Worm (Caenorhabditis elegans) whole organism, young adult: Measurements from ENCODE around the gene srj-37.

Experiments used
- F39B2.1 ChIP-seq: fragments of 200-800 bp; sonication (Bioruptor generic); IDR thresholded peaks from 2 replicates; pipeline ENCODE4 v1.3.6; 2022; ENCODE audit warnings: missing genetic modification reagents, missing genetic modification characterization, missing compliant biosample characterization
- F52B5.7 ChIP-seq: sonication (generic microtip); optimal IDR thresholded peaks from 2 replicates; lab custom pipeline; 2016; ENCODE audit warnings: mild to moderate bottlenecking, missing genetic modification characterization, missing compliant biosample characterization
- Y79H2A.3 ChIP-seq: fragments of 200-800 bp; sonication (Bioruptor generic); conservative IDR thresholded peaks from 2 replicates; pipeline ENCODE4 v1.3.6; 2022; ENCODE audit warnings: missing genetic modification reagents, missing genetic modification characterization, missing compliant biosample characterization
- ama-1 ChIP-seq, 3 experiments: fragments of 150-350 bp in 1 of 3; sonication (generic microtip) in 2 of 3; optimal IDR thresholded peaks; 2 replicates each; lab custom pipeline; 2014 to 2018; ENCODE audit warnings: missing biosample characterization in 2 of 3, missing genetic modification characterization in 2 of 3, missing genetic modification reagents in 2 of 3
- aptf-2 ChIP-seq: fragments of 200-800 bp; sonication (Bioruptor generic); conservative IDR thresholded peaks from 2 replicates; pipeline ENCODE4 v1.3.6; 2022; ENCODE audit warnings: missing genetic modification reagents, missing genetic modification characterization, missing compliant biosample characterization
- efl-1 ChIP-seq: fragments of 150-350 bp; optimal IDR thresholded peaks from 2 replicates; lab custom pipeline; 2014; ENCODE audit warnings: missing biosample characterization, missing genetic modification reagents, missing genetic modification characterization
- him-1 ChIP-seq: sonication (generic microtip); optimal IDR thresholded peaks from 2 replicates; lab custom pipeline; 2016; ENCODE audit warnings: missing genotype, missing genetic modification reagents, missing genetic modification characterization, missing compliant biosample characterization
- let-526 ChIP-seq: fragments of 200-800 bp; sonication (Bioruptor generic); IDR thresholded peaks from 2 replicates; pipeline ENCODE4 v1.3.6; 2022; ENCODE audit warnings: missing genetic modification reagents, missing genetic modification characterization, missing compliant biosample characterization
- lsl-1 ChIP-seq: fragments of 200-800 bp; sonication (Bioruptor generic); optimal IDR thresholded peaks from 2 replicates; lab custom pipeline; 2018; ENCODE audit warnings: mild to moderate bottlenecking, missing genetic modification characterization, moderate library complexity, missing compliant biosample characterization
- mxl-1 ChIP-seq: sonication (generic microtip); optimal IDR thresholded peaks from 2 replicates; lab custom pipeline; 2016; ENCODE audit warnings: missing genetic modification characterization, missing compliant biosample characterization
- snpc-4 ChIP-seq, 5 experiments: fragments of 150-350 bp in 1 of 5; sonication (generic microtip) in 4 of 5; optimal IDR thresholded peaks; 2 replicates each; lab custom pipeline; 2014 to 2018; ENCODE audit warnings: missing genetic modification characterization in 5 of 5, missing biosample characterization in 3 of 5, antibody characterized with exemption in 2 of 5, mild to moderate bottlenecking in 2 of 5, missing compliant biosample characterization in 2 of 5, missing genotype in 2 of 5, moderate library complexity in 2 of 5, missing genetic modification reagents in 1 of 5
- xnd-1 ChIP-seq: sonication (generic microtip); optimal IDR thresholded peaks from 2 replicates; lab custom pipeline; 2016; ENCODE audit warnings: missing genotype, missing genetic modification reagents, missing genetic modification characterization, missing compliant biosample characterization
- zfh-2 ChIP-seq: fragments of 200-800 bp; sonication (Bioruptor generic); conservative IDR thresholded peaks from 2 replicates; pipeline ENCODE4 v1.3.6; 2022; ENCODE audit warnings: missing genetic modification reagents, missing genetic modification characterization, missing compliant biosample characterization

DNA sequence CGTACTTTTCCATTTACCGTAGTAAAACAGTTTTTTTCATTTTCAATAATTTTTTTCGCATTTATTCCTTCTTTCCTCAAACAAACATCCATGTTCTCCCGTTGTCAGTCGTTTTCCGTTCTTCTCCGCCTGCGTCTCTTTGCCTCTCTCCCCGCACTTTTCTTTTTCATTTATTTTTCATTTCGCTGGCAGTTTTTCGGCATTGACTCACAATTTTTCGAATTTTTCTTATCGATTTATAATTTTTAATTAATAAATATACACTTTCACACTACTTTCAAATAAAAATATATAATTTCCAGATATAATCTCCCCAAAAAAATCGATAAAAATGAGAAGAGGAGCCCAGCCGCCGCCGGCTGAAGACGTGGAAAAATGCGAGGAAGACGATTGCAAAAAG, 49.0 kb downstream of the srj-37 start, which contains the start of gene H25P19.1:
- TF ChIP-seq ama-1 (optimal IDR thresholded peaks at IDR 0.05; lab: Kevin White, UChicago): no peak
- no peak for TF ChIP-seq ama-1 (GFP tag; optimal IDR thresholded peaks at IDR 0.05; lab: Kevin White, UChicago)
- TF ChIP-seq F39B2.1 (GFP tag; lab: Robert Waterston, UW): no peak
- no peak for TF ChIP-seq aptf-2 (GFP tag; lab: Robert Waterston, UW)
- no peak for TF ChIP-seq F52B5.7 (tag; lab: Kevin White, UChicago)
- TF ChIP-seq snpc-4 (GFP tag; optimal IDR thresholded peaks at IDR 0.05; lab: Kevin White, UChicago): no peak
- no peak for TF ChIP-seq snpc-4 (tag; optimal IDR thresholded peaks at IDR 0.05; lab: Kevin White, UChicago)
- TF ChIP-seq let-526: no peak
- TF ChIP-seq xnd-1: no peak
- TF ChIP-seq efl-1: no peak
- TF ChIP-seq Y79H2A.3 (GFP tag; lab: Robert Waterston, UW): no peak
- no peak for TF ChIP-seq mxl-1 (tag; lab: Kevin White, UChicago)
- TF ChIP-seq zfh-2 (GFP tag; lab: Robert Waterston, UW): no peak
- no peak for TF ChIP-seq lsl-1 (GFP tag; lab: Kevin White, UChicago)
- no peak for TF ChIP-seq him-1 (tag; lab: Kevin White, UChicago)
